Fruit fly (Drosophila melanogaster): ENCODE data around the gene CG9570.
"Not testable (repeated sequence)": the region's sequence is repeated elsewhere in the genome, so short reads cannot be mapped to it uniquely, and the experiment has no call there.

CG9570 gene

dm6 chrX:20050994-20051393 lies at the start of gene CG9570:
TSS of gene CG9570 (plus strand) at chrX:20051294.
- TF ChIP-seq Mnt (GFP tag; optimal IDR thresholded peaks at IDR 0.05) (no peak), CG7101 (tag; optimal IDR thresholded peaks at IDR 0.05) (no peak), CG1620 (GFP tag; optimal IDR thresholded peaks at IDR 0.05) (no peak), CG11617 (GFP tag; optimal IDR thresholded peaks at IDR 0.05) (no peak), cnc (optimal IDR thresholded peaks at IDR 0.05) (no peak), tj (GFP tag; optimal IDR thresholded peaks at IDR 0.05) (no peak), CG14711 (tag; optimal IDR thresholded peaks at IDR 0.05) (no peak), toe (GFP tag; optimal IDR thresholded peaks at IDR 0.05) (no peak), CG33017 (tag; optimal IDR thresholded peaks at IDR 0.05) (no peak), Hr96 (GFP tag; optimal IDR thresholded peaks at IDR 0.05) (no peak), pad (GFP tag; optimal IDR thresholded peaks at IDR 0.05) (no peak), CG5204 (GFP tag; optimal IDR thresholded peaks at IDR 0.05) (no peak), kay (GFP tag; ENCODE audit: borderline replicate concordance) (no peak), Crg-1 (GFP tag; optimal IDR thresholded peaks at IDR 0.05) (no peak), cic (GFP tag; optimal IDR thresholded peaks at IDR 0.05) (no peak), ovo (GFP tag; optimal IDR thresholded peaks at IDR 0.05) (no peak)

- no peak for TF ChIP-seq CG14711 (tag; optimal IDR thresholded peaks at IDR 0.05)
- no peak for TF ChIP-seq CG33017 (tag; optimal IDR thresholded peaks at IDR 0.05)
- TF ChIP-seq Mnt (GFP tag; optimal IDR thresholded peaks at IDR 0.05), result no peak
Measured at dm6 chrX:20001996-20002395, 49.1 kb upstream of the CG9570 start, which contains the start of gene lky. TSS of gene lky (minus strand) at chrX:20002096.

- TF ChIP-seq CG1620 (GFP tag; optimal IDR thresholded peaks at IDR 0.05), result no peak
- TF ChIP-seq pad (GFP tag; optimal IDR thresholded peaks at IDR 0.05), result no peak
- no peak for TF ChIP-seq Crg-1 (GFP tag; optimal IDR thresholded peaks at IDR 0.05)
- TF ChIP-seq cnc (optimal IDR thresholded peaks at IDR 0.05), result no peak
- no peak for TF ChIP-seq Mnt (GFP tag; optimal IDR thresholded peaks at IDR 0.05)
- no peak for TF ChIP-seq CG33017 (tag; optimal IDR thresholded peaks at IDR 0.05)
- TF ChIP-seq Hr96 (GFP tag; optimal IDR thresholded peaks at IDR 0.05), result no peak
- no peak for TF ChIP-seq CG12768 (GFP tag; optimal IDR thresholded peaks at IDR 0.05)
- no peak for TF ChIP-seq CG7101 (tag; optimal IDR thresholded peaks at IDR 0.05)
- TF ChIP-seq CG5204 (GFP tag; optimal IDR thresholded peaks at IDR 0.05), result no peak
Measured at dm6 chrX:20062576-20062975, 11.5 kb downstream of the CG9570 start, which contains the start of gene Dop2R. TSS of gene Dop2R (minus strand) at chrX:20062706.

- TF ChIP-seq CG7045 (GFP tag; optimal IDR thresholded peaks at IDR 0.05) (no peak), Hr96 (GFP tag; optimal IDR thresholded peaks at IDR 0.05) (no peak), kay (GFP tag; ENCODE audit: borderline replicate concordance) (no peak), CG33017 (tag; optimal IDR thresholded peaks at IDR 0.05) (no peak), CG14711 (tag; optimal IDR thresholded peaks at IDR 0.05) (no peak), CG12768 (GFP tag; optimal IDR thresholded peaks at IDR 0.05) (no peak), cic (GFP tag; optimal IDR thresholded peaks at IDR 0.05) (no peak), bab1 (GFP tag; optimal IDR thresholded peaks at IDR 0.05) (no peak), CG5204 (GFP tag; optimal IDR thresholded peaks at IDR 0.05) (no peak), Crg-1 (GFP tag; optimal IDR thresholded peaks at IDR 0.05) (no peak), ovo (GFP tag; optimal IDR thresholded peaks at IDR 0.05) (no peak), tj (GFP tag; optimal IDR thresholded peaks at IDR 0.05) (no peak), cnc (optimal IDR thresholded peaks at IDR 0.05) (no peak)
Measured at dm6 chrX:20067017-20067416, 15.9 kb downstream of the CG9570 start.

- TF ChIP-seq tj (GFP tag; optimal IDR thresholded peaks at IDR 0.05) (no peak), CG12768 (GFP tag; optimal IDR thresholded peaks at IDR 0.05) (no peak), CG33017 (tag; optimal IDR thresholded peaks at IDR 0.05) (no peak), toe (GFP tag; optimal IDR thresholded peaks at IDR 0.05) (no peak), CG14711 (tag; optimal IDR thresholded peaks at IDR 0.05) (no peak), CG7045 (GFP tag; optimal IDR thresholded peaks at IDR 0.05) (no peak), Hr96 (GFP tag; optimal IDR thresholded peaks at IDR 0.05) (no peak), bab1 (GFP tag; optimal IDR thresholded peaks at IDR 0.05) (no peak), cnc (optimal IDR thresholded peaks at IDR 0.05) (no peak), CG5204 (GFP tag; optimal IDR thresholded peaks at IDR 0.05) (no peak)
Measured at dm6 chrX:20083762-20084161, 32.7 kb downstream of the CG9570 start.

- no peak for TF ChIP-seq CG7045 (GFP tag; optimal IDR thresholded peaks at IDR 0.05)
- TF ChIP-seq CG14711 (tag; optimal IDR thresholded peaks at IDR 0.05), result no peak
- TF ChIP-seq kay (GFP tag; ENCODE audit: borderline replicate concordance), result no peak
- no peak for TF ChIP-seq CG7101 (tag; optimal IDR thresholded peaks at IDR 0.05)
- TF ChIP-seq Clk (GFP tag; optimal IDR thresholded peaks at IDR 0.05), result no peak
- no peak for TF ChIP-seq CG33017 (tag; optimal IDR thresholded peaks at IDR 0.05)
- TF ChIP-seq Hr96 (GFP tag; optimal IDR thresholded peaks at IDR 0.05), result no peak
- no peak for TF ChIP-seq CG11617 (GFP tag; optimal IDR thresholded peaks at IDR 0.05)
- TF ChIP-seq toe (GFP tag; optimal IDR thresholded peaks at IDR 0.05), result no peak
- TF ChIP-seq cic (GFP tag; optimal IDR thresholded peaks at IDR 0.05), result no peak
- TF ChIP-seq CG5204 (GFP tag; optimal IDR thresholded peaks at IDR 0.05), result no peak
- TF ChIP-seq CG1620 (GFP tag; optimal IDR thresholded peaks at IDR 0.05), result no peak
- no peak for TF ChIP-seq ovo (GFP tag; optimal IDR thresholded peaks at IDR 0.05)
- TF ChIP-seq Mnt (GFP tag; optimal IDR thresholded peaks at IDR 0.05), result no peak
- no peak for TF ChIP-seq cnc (optimal IDR thresholded peaks at IDR 0.05)
- TF ChIP-seq Crg-1 (GFP tag; optimal IDR thresholded peaks at IDR 0.05), result no peak
- no peak for TF ChIP-seq tj (GFP tag; optimal IDR thresholded peaks at IDR 0.05)
Measured at dm6 chrX:20092308-20092707, 41.2 kb downstream of the CG9570 start, which contains the start of gene fd19B. TSS of gene fd19B (minus strand) at chrX:20092408.

- TF ChIP-seq Crg-1, tj, CG12768 (GFP tag; optimal IDR thresholded peaks at IDR 0.05): not testable (repeated sequence)
Measured at dm6 chrX:20094098-20094497, 43.0 kb downstream of the CG9570 start, which contains the start of gene Or19b. TSS of gene Or19b (plus strand) at chrX:20094398.

All from whole organism, adult.